Fruit fly (Drosophila melanogaster) whole organism, embryonic: ENCODE data around the gene Dpy-30L1.

Experiments used
- CG1024 ChIP-seq: fragments of 200-800 bp; sonication (Bioruptor generic); IDR thresholded peaks from 2 replicates; pipeline ENCODE4 v1.3.6; 2022; ENCODE audit warnings: missing biosample characterization, missing genetic modification characterization
- CG10462 ChIP-seq: fragments of 200-800 bp; sonication (Bioruptor generic); optimal IDR thresholded peaks from 2 replicates; lab custom pipeline; 2016; ENCODE audit warnings: missing biosample characterization, missing genetic modification characterization
- CG11247 ChIP-seq: fragments of 200-800 bp; sonication (Bioruptor generic); IDR thresholded peaks from 2 replicates; pipeline ENCODE4 v1.3.6; 2022; ENCODE audit warnings: missing biosample characterization, missing genetic modification characterization
- CG13123 ChIP-seq: fragments of 200-800 bp; sonication (Bioruptor generic); optimal IDR thresholded peaks from 2 replicates; lab custom pipeline; 2016; ENCODE audit warnings: missing biosample characterization, missing genetic modification characterization
- CG14441 ChIP-seq: fragments of 200-800 bp; sonication (Bioruptor generic); IDR thresholded peaks from 2 replicates; pipeline ENCODE4 v1.3.6; 2022; ENCODE audit warnings: missing biosample characterization, missing genetic modification characterization
- CG14667 ChIP-seq: fragments of 200-800 bp; sonication (Bioruptor generic); IDR thresholded peaks from 2 replicates; pipeline ENCODE4 v1.3.6; 2022; ENCODE audit warnings: missing biosample characterization, missing genetic modification characterization
- CG14860 ChIP-seq: fragments of 200-800 bp; sonication (Bioruptor generic); IDR thresholded peaks from 3 replicates; pipeline ENCODE4 v1.3.6; 2022; ENCODE audit warnings: missing biosample characterization, missing genetic modification characterization; ENCODE audit not compliant: partially characterized antibody
- CG16863 ChIP-seq: fragments of 200-800 bp; sonication (Bioruptor generic); optimal IDR thresholded peaks from 3 replicates; lab custom pipeline; 2016; ENCODE audit warnings: missing biosample characterization, missing genetic modification characterization
- CG2889 ChIP-seq: fragments of 200-800 bp; sonication (Bioruptor generic); IDR thresholded peaks from 3 replicates; pipeline ENCODE4 v1.3.6; 2022; ENCODE audit warnings: missing biosample characterization, missing genetic modification characterization
- CG30403 ChIP-seq: fragments of 200-800 bp; sonication (Bioruptor generic); optimal IDR thresholded peaks from 3 replicates; lab custom pipeline; 2016; ENCODE audit warnings: missing biosample characterization, missing genetic modification characterization
- CG31365 ChIP-seq: fragments of 200-800 bp; sonication (Bioruptor generic); optimal IDR thresholded peaks from 2 replicates; lab custom pipeline; 2018; ENCODE audit warnings: missing biosample characterization, mild to moderate bottlenecking, missing genetic modification characterization
- CG31388 ChIP-seq: fragments of 200-800 bp; sonication (Bioruptor generic); optimal IDR thresholded peaks from 2 replicates; lab custom pipeline; 2016; ENCODE audit warnings: missing biosample characterization, missing genetic modification characterization
- CG4707 ChIP-seq: fragments of 200-800 bp; sonication (Bioruptor generic); optimal IDR thresholded peaks from 2 replicates; lab custom pipeline; 2018; ENCODE audit warnings: missing biosample characterization, mild to moderate bottlenecking, missing genetic modification characterization, moderate library complexity
- CG4820 ChIP-seq: fragments of 200-800 bp; sonication (Bioruptor generic); optimal IDR thresholded peaks from 3 replicates; lab custom pipeline; 2016; ENCODE audit warnings: missing biosample characterization, missing genetic modification characterization
- CG4854 ChIP-seq: fragments of 200-800 bp; sonication (Bioruptor generic); optimal IDR thresholded peaks from 2 replicates; lab custom pipeline; 2016; ENCODE audit warnings: missing biosample characterization, missing genetic modification characterization, inconsistent platforms
- CG6272 ChIP-seq: fragments of 200-800 bp; sonication (Bioruptor generic); IDR thresholded peaks from 2 replicates; pipeline ENCODE4 v1.3.6; 2022; ENCODE audit warnings: missing biosample characterization, missing genetic modification characterization
- CG6813 ChIP-seq: fragments of 200-800 bp; sonication (Bioruptor generic); optimal IDR thresholded peaks from 2 replicates; lab custom pipeline; 2017; ENCODE audit warnings: missing biosample characterization, missing genetic modification characterization, mild to moderate bottlenecking, moderate library complexity, missing genetic modification reagents
- CG7372 ChIP-seq: fragments of 200-800 bp; sonication (Bioruptor generic); IDR thresholded peaks from 2 replicates; pipeline ENCODE4 v1.3.6; 2022; ENCODE audit warnings: missing biosample characterization, missing genetic modification characterization
- CG8924 ChIP-seq: fragments of 200-800 bp; optimal IDR thresholded peaks from 3 replicates; lab custom pipeline; 2019; ENCODE audit warnings: missing biosample characterization, mild to moderate bottlenecking, missing genetic modification characterization, moderate library complexity
- GATAe ChIP-seq: fragments of 200-800 bp; sonication (Bioruptor generic); conservative IDR thresholded peaks from 2 replicates; pipeline ENCODE4 v1.3.6; 2022; ENCODE audit warnings: missing biosample characterization, missing genetic modification characterization
- MESR4 ChIP-seq: fragments of 200-800 bp; sonication (Bioruptor generic); optimal IDR thresholded peaks from 2 replicates; lab custom pipeline; 2018; ENCODE audit warnings: missing biosample characterization, mild to moderate bottlenecking, missing genetic modification characterization, moderate library complexity
- MTF-1 ChIP-seq: fragments of 200-800 bp; sonication (Bioruptor generic); optimal IDR thresholded peaks from 2 replicates; lab custom pipeline; 2018; ENCODE audit warnings: missing biosample characterization, mild to moderate bottlenecking, missing genetic modification characterization, borderline replicate concordance
- Max ChIP-seq: fragments of 200-800 bp; sonication (Bioruptor generic); optimal IDR thresholded peaks from 2 replicates; lab custom pipeline; 2016; ENCODE audit warnings: missing biosample characterization, mild to moderate bottlenecking, missing genetic modification characterization
- Mes4 ChIP-seq: fragments of 200-800 bp; sonication (Bioruptor generic); optimal IDR thresholded peaks from 2 replicates; lab custom pipeline; 2016; ENCODE audit warnings: missing biosample characterization, missing genetic modification characterization
- Opbp ChIP-seq: fragments of 200-800 bp; sonication (Bioruptor generic); IDR thresholded peaks from 3 replicates; pipeline ENCODE4 v1.3.6; 2022; ENCODE audit warnings: missing biosample characterization, missing genetic modification characterization; ENCODE audit not compliant: partially characterized antibody
- Scr ChIP-seq: fragments of 200-800 bp; sonication (Bioruptor generic); IDR thresholded peaks from 2 replicates; pipeline ENCODE4 v1.3.6; 2022; ENCODE audit warnings: missing biosample characterization, missing genetic modification characterization; ENCODE audit not compliant: partially characterized antibody
- Six4 ChIP-seq: fragments of 200-800 bp; sonication (Bioruptor generic); optimal IDR thresholded peaks from 2 replicates; lab custom pipeline; 2016; ENCODE audit warnings: missing biosample characterization, missing genetic modification characterization
- Spps ChIP-seq: fragments of 200-800 bp; sonication (Bioruptor generic); optimal IDR thresholded peaks from 2 replicates; lab custom pipeline; 2018; ENCODE audit warnings: missing biosample characterization, mild to moderate bottlenecking, missing genetic modification characterization
- Ssrp ChIP-seq: fragments of 200-800 bp; sonication (Bioruptor generic); optimal IDR thresholded peaks from 2 replicates; lab custom pipeline; 2018; ENCODE audit warnings: missing biosample characterization, mild to moderate bottlenecking, missing genetic modification characterization, moderate library complexity
- YL-1 ChIP-seq: fragments of 200-800 bp; sonication (Bioruptor generic); optimal IDR thresholded peaks from 3 replicates; lab custom pipeline; 2017; ENCODE audit warnings: missing biosample characterization, mild to moderate bottlenecking, missing genetic modification characterization
- ac ChIP-seq: fragments of 200-800 bp; sonication (Bioruptor generic); optimal IDR thresholded peaks from 3 replicates; lab custom pipeline; 2017; ENCODE audit warnings: missing biosample characterization, mild to moderate bottlenecking, missing genetic modification characterization
- ara ChIP-seq: fragments of 200-800 bp; sonication (Bioruptor generic); IDR thresholded peaks from 2 replicates; pipeline ENCODE4 v1.3.6; 2022; ENCODE audit warnings: missing biosample characterization, missing genetic modification characterization
- btn ChIP-seq: fragments of 200-800 bp; sonication (Bioruptor generic); optimal IDR thresholded peaks from 2 replicates; lab custom pipeline; 2016; ENCODE audit warnings: missing biosample characterization, missing genetic modification characterization
- chinmo ChIP-seq: fragments of 200-800 bp; sonication (Bioruptor generic); IDR thresholded peaks from 4 replicates; pipeline ENCODE4 v1.3.6; 2022; ENCODE audit warnings: missing biosample characterization, missing genetic modification characterization; ENCODE audit not compliant: partially characterized antibody
- dan ChIP-seq: fragments of 200-800 bp; sonication (Bioruptor generic); IDR thresholded peaks from 2 replicates; pipeline ENCODE4 v1.3.6; 2022; ENCODE audit warnings: missing biosample characterization, missing genetic modification characterization
- eyg ChIP-seq: fragments of 200-800 bp; sonication (Bioruptor generic); optimal IDR thresholded peaks from 3 replicates; lab custom pipeline; 2016; ENCODE audit warnings: missing biosample characterization, missing genetic modification characterization
- fd96Cb ChIP-seq: fragments of 200-800 bp; sonication (Bioruptor generic); optimal IDR thresholded peaks from 2 replicates; lab custom pipeline; 2018; ENCODE audit warnings: missing biosample characterization, mild to moderate bottlenecking, missing genetic modification characterization, moderate library complexity
- gcm2 ChIP-seq: fragments of 200-800 bp; sonication (Bioruptor generic); optimal IDR thresholded peaks from 2 replicates; lab custom pipeline; 2016; ENCODE audit warnings: missing biosample characterization, missing genetic modification characterization
- jing ChIP-seq: fragments of 200-800 bp; sonication (Bioruptor generic); optimal IDR thresholded peaks from 2 replicates; lab custom pipeline; 2018; ENCODE audit warnings: missing biosample characterization, mild to moderate bottlenecking, missing genetic modification characterization
- pan ChIP-seq, 4 experiments: fragments of >200 bp in 3 of 4; fragments of 200-800 bp in 1 of 4; sonication (Bioruptor generic) in 1 of 4; optimal IDR thresholded peaks in 3 of 4; IDR thresholded peaks in 1 of 4; 2 replicates each; pipeline versions ENCODE4 v1.3.6 to Lab custom; 2017 to 2022; ENCODE audit warnings: missing biosample characterization in 2 of 4, missing genetic modification characterization in 2 of 4, mixed read lengths in 1 of 4
- pzg ChIP-seq: fragments of 200-800 bp; sonication (Bioruptor generic); optimal IDR thresholded peaks from 3 replicates; lab custom pipeline; 2018; ENCODE audit warnings: missing biosample characterization, mild to moderate bottlenecking, missing genetic modification characterization, moderate library complexity
- sd ChIP-seq: fragments of 200-800 bp; sonication (Bioruptor generic); optimal IDR thresholded peaks from 3 replicates; lab custom pipeline; 2018; ENCODE audit warnings: missing biosample characterization, mild to moderate bottlenecking, missing genetic modification characterization, moderate library complexity
- sens ChIP-seq: fragments of 200-800 bp; sonication (Bioruptor generic); peaks from one replicate; lab custom pipeline; 2016; ENCODE audit warnings: missing biosample characterization, missing genetic modification characterization
- slbo ChIP-seq: fragments of 200-800 bp; sonication (Bioruptor generic); IDR thresholded peaks from 2 replicates; pipeline ENCODE4 v1.3.6; 2022; ENCODE audit warnings: missing biosample characterization, missing genetic modification characterization
- slou ChIP-seq: fragments of 200-800 bp; sonication (Bioruptor generic); optimal IDR thresholded peaks from 3 replicates; lab custom pipeline; 2016; ENCODE audit warnings: missing biosample characterization, missing genetic modification characterization
- slp2 ChIP-seq: fragments of 200-800 bp; sonication (Bioruptor generic); optimal IDR thresholded peaks from 2 replicates; lab custom pipeline; 2016; ENCODE audit warnings: missing biosample characterization, missing genetic modification characterization
- so ChIP-seq: fragments of 200-800 bp; sonication (Bioruptor generic); IDR thresholded peaks from 3 replicates; pipeline ENCODE4 v1.3.6; 2022; ENCODE audit warnings: missing biosample characterization, missing genetic modification characterization
- stc ChIP-seq: fragments of 200-800 bp; sonication (Bioruptor generic); IDR thresholded peaks from 2 replicates; pipeline ENCODE4 v1.3.6; 2022; ENCODE audit warnings: missing biosample characterization, missing genetic modification characterization

Gene Dpy-30L1

DNA sequence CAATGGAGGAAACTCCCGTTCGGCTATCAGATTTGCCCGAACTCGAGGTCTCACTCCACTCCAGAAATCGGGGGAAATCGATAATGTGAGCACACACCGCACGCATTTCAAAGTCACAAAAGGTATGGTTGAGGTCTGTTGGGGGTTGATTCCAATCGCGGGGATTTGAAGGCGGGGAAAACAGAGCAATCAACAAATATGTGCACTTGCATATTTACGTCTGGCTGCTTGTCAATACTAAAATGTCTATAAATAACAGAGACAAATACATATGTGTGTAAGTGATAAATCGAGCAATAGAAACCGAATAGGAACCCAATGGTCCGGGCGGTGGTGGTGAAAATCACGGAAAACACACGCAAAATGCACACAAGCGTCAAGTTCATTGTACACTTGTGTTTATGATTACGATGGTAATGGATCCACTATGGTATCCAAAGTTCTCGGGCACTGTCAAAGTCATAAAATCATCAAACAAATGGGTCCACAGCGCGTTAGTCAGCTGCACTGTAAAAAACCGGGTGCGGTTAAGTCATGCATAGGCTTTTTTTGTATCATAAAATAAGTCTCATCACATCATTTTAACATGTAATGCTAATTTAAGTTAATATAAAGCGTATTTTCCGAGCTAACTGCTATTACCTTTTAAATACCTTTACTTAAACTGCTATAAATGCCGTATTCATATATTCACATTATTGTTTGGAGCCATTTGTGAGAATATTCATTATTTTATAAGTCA lies 19.6 kb downstream of the Dpy-30L1 start (continued):
- TF ChIP-seq CG14441 (GFP tag; lab: Robert Waterston, UW) (peak; percentile 50; the same call in 1 of the 2 replicates), Spps (tag; lab: Kevin White, UChicago) (peak; percentile 87), Max (GFP tag; lab: Kevin White, UChicago) (peak; percentile 81), ara (GFP tag; lab: Robert Waterston, UW) (peak; percentile 94), btn (GFP tag; lab: Kevin White, UChicago) (peak; percentile 90), CG4820 (GFP tag; lab: Kevin White, UChicago) (peak; percentile 82), dan (GFP tag; lab: Robert Waterston, UW) (no peak), Opbp (GFP tag; lab: Robert Waterston, UW) (no peak), Mes4 (peak; percentile 95), CG2889 (no peak), chinmo (GFP tag; lab: Robert Waterston, UW) (0 out of 4 replicates have a peak, but pooled peaks have one; percentile 56), CG8924 (tag; lab: Kevin White, UChicago) (peak; percentile 72), CG6813 (GFP tag; lab: Kevin White, UChicago) (peak; percentile 96), CG30403 (GFP tag; lab: Kevin White, UChicago) (peak; percentile 28), sens (peak; percentile 99), CG31365 (tag; lab: Kevin White, UChicago) (peak; percentile 75), slbo (GFP tag; lab: Robert Waterston, UW) (peak; percentile 9; the same call in 1 of the 2 replicates), YL-1 (GFP tag; lab: Kevin White, UChicago) (peak; percentile 95), MTF-1 (GFP tag; lab: Kevin White, UChicago) (peak; percentile 92), CG16863 (GFP tag; lab: Kevin White, UChicago) (peak; percentile 92), gcm2 (GFP tag; lab: Kevin White, UChicago) (peak; percentile 67), CG11247 (GFP tag; lab: Robert Waterston, UW) (peak; percentile 83), fd96Cb (tag; lab: Kevin White, UChicago) (peak; percentile 76), sd (peak; percentile 64), slp2 (GFP tag; lab: Kevin White, UChicago) (peak; percentile 50), ac (GFP tag; lab: Kevin White, UChicago) (peak; percentile 95), Scr (GFP tag; lab: Robert Waterston, UW) (no peak), so (GFP tag; lab: Robert Waterston, UW) (peak; percentile 88), CG6272 (GFP tag; lab: Robert Waterston, UW) (no peak), CG1024 (GFP tag; lab: Robert Waterston, UW) (peak; percentile 89), GATAe (GFP tag; lab: Robert Waterston, UW) (no peak), CG4854 (GFP tag; lab: Kevin White, UChicago) (peak; percentile 91), jing (GFP tag; lab: Kevin White, UChicago) (peak; percentile 63), CG7372 (GFP tag; lab: Robert Waterston, UW) (peak; percentile 28; the same call in 1 of the 2 replicates), pan (optimal IDR thresholded peaks at IDR 0.05; lab: Kevin White, UChicago) (no peak), pan (GFP tag; optimal IDR thresholded peaks at IDR 0.05 in 1 of 2, IDR thresholded peaks at IDR 0.05 in 1 of 2) (peak in 1 of 2 experiments; percentile 85), CG31388 (GFP tag; lab: Kevin White, UChicago) (peak; percentile 37), eyg (GFP tag; lab: Kevin White, UChicago) (peak; percentile 78), CG14860 (GFP tag; lab: Robert Waterston, UW) (no peak), MESR4 (GFP tag; lab: Kevin White, UChicago) (peak; percentile 37), Six4 (peak; percentile 85), slou (GFP tag; lab: Kevin White, UChicago) (peak; percentile 68), pzg (no peak), CG10462 (GFP tag; lab: Kevin White, UChicago) (peak; percentile 86), CG14667 (GFP tag; lab: Robert Waterston, UW) (peak; percentile 25; the same call in 1 of the 2 replicates), stc (peak; percentile 78; the same call in 1 of the 2 replicates), CG13123 (peak; percentile 94), CG4707 (GFP tag; lab: Kevin White, UChicago) (peak; percentile 84), Ssrp (peak; percentile 48)
